Fruit fly (Drosophila melanogaster) whole organism: ENCODE results near the gene smash.

Source experiments
- CG8478 ChIP-seq: fragments of >200 bp; optimal IDR thresholded peaks from 2 replicates; lab custom pipeline; 2018; ENCODE audit warnings: inconsistent platforms
- Dll ChIP-seq: fragments of >200 bp; optimal IDR thresholded peaks from 2 replicates; lab custom pipeline; 2017
- EcR ChIP-seq, 2 experiments: fragments of >200 bp; optimal IDR thresholded peaks; 2 replicates each; lab custom pipeline; 2017; ENCODE audit warnings: missing biosample characterization in 2 of 2, missing genetic modification characterization in 2 of 2, missing genetic modification reagents in 2 of 2
- pan ChIP-seq: fragments of >200 bp; optimal IDR thresholded peaks from 2 replicates; lab custom pipeline; 2017
- psq ChIP-seq: fragments of >200 bp; optimal IDR thresholded peaks from 2 replicates; lab custom pipeline; 2017
- usp ChIP-seq: fragments of >200 bp; optimal IDR thresholded peaks from 2 replicates; lab custom pipeline; 2017; ENCODE audit warnings: missing biosample characterization, missing genetic modification characterization, mixed read lengths

The smash gene

DNA sequence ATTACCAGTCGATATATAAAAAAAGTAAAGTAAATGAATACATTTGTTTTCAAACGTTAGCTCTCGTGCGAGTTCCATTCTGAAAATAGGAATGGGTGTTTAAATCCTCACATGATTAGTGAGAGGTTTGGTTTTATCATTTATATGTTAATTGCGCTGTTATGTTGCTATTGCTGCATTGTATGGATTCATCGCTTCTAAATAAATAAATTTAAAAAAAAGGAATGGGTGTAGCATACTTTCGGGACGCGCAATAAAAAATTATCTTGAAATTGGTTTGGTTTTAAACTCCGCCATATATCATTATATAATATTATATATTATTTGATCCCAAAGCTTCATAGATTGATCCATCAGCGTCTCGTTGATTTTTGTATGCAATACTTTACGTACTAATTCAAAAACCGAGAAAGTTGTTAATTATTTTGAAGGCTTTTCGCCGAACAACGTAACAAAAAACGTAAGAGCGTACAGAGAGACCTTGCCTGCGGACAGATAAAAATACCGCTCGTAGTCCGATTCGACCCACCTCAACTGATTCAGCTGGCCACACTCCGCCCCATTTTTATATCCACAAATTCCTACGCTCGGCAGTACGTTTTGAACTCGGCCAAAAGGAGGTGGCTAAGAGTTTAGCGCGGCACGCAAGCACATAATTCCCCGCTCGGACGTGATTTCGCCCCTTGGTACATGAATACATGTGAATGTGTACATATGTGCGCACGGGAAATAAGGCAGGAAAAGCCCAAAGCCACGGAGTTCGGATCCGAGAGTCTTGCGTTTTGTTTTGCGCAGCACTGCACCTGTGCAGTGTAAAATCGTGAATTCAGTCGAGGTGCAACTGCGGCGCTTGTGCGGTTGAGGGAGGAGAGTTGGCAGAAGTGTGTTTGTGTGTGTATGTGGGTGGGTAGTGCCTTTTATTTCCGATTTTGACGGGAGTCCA lies at the start of gene smash:
TSS of gene smash (plus strand) at position 589 of the 943 bp plus-strand sequence.
- TF ChIP-seq Dll (lab: Kevin White, UChicago) (no peak), pan (lab: Kevin White, UChicago) (no peak), CG8478 (lab: Kevin White, UChicago) (no peak), usp (no peak), EcR (GFP tag; optimal IDR thresholded peaks at IDR 0.05; lab: Kevin White, UChicago) (no peak)

DNA sequence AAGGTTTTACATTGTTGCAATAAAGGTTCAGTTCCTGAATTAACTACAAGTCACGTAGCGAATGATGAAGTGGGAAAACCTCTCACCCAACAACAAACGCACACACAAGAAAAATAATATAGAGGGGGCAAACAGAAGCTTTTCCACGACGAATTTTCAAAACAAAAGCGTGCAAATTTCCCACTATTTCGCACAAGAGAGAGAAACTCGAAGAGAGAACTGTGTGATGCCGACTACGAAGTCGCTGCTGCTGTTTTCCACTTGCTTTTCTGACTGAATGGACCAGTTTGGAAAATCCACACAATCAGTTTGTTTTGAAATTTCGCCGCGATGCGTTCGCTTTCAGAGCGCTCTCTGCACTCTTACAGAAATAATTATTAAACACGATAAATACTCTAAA lies 46.8 kb upstream of the smash start, which contains the start of gene 5-HT2A:
TSS of gene 5-HT2A (plus strand) at position 301 of the 400 bp plus-strand sequence.
- TF ChIP-seq usp: no peak

DNA sequence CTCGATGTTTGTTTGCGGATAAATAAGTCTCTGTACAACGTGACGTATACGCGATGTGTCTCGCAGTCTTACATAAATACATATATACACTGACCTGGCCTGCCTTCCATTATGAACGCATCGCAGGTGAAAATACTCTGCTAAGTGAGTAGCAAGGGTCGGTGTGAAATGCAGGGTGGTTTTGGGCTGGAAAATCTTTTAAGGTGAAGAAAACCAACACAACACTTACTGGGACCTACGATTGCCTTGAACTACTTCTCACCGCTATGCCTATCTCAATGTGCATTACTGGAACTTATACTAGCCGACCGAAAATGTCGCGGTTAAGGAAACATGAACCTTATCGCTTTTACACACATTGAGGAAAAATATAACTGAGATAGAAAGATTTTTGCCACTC lies 43.2 kb upstream of the smash start:
- TF ChIP-seq CG8478 (lab: Kevin White, UChicago) (no peak), usp (no peak), Dll (lab: Kevin White, UChicago) (no peak), psq (lab: Kevin White, UChicago) (no peak), pan (lab: Kevin White, UChicago) (no peak), EcR (GFP tag; optimal IDR thresholded peaks at IDR 0.05; lab: Kevin White, UChicago) (no peak)

DNA sequence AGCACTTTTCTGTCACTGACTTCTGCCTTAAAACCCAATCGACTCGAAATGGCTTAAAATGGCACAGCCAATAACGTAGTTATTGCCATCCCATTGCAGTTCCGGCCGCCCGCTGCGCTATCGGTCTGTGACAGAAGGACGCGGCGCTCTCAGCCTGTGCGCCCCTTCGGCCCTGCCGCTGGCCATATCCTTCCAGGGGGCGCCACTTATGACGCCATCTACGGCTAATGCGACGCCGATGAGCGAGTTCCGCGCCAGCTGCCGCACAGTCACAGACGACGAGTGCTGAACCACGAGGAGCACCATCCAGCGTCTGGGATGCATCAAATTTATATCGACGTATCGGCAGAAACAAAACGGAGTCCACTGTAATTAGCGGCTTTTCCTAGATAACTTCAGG lies 26.7 kb upstream of the smash start:
- no peak for TF ChIP-seq CG8478 (lab: Kevin White, UChicago)

DNA sequence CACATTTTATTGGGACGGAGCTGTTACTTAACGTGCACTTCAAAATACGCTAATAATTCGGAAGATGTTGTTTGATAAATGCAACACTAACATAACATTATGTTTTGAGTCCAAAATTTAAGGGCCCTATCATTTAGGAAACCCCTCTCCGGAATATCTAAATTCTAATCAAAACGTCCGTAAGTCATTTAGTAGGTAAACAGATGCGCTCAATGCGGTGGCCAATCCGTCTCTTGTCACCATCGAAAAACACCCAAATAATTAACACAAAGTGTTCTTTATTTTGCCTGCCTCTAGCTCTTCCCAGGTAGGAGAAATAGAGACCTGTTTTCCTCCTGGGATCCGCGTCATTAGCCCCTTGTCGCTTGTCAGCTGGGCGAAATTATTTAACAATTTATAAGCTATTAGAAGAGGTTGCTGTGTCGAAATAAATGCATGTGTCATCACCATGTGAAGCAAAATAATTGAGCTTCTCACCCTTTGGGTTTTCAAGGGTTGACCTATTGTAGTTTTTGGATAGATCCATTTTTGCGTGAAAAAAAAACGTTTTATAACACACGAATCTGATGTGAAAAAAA lies 25.0 kb upstream of the smash start:
- TF ChIP-seq pan (lab: Kevin White, UChicago) (no peak), CG8478 (lab: Kevin White, UChicago) (no peak), EcR (GFP tag; optimal IDR thresholded peaks at IDR 0.05; lab: Kevin White, UChicago) (no peak), usp (no peak), Dll (lab: Kevin White, UChicago) (no peak), psq (lab: Kevin White, UChicago) (no peak)

DNA sequence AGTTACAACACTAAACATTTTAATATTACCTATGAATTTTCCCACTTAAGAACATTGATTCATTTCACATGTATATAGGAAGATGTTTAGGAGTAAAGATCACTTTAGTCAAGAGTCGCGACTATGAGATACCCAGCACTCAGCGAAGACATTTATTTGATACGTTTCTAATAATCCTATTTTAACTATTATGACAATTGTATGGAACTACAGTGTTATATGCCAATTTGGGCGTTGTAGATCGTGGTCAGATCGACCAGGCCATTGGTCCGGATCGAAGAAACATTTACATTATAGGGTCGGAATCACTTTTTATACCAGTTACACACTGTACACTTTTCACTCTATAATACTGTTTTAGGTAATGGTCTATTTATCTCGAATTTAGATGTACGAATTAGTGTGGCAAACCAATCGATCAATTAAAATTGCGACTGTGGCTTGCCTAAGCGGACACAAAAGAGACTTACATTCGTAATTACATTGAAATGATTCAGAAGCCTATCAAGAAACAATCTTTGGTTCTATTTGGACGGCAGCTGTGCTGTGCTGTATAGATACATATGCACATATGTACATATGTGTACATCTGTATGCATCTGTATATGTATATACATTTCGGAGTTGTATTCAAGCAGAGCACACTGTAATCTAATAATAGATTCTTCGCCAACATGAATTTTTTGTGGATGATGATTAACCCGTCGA lies 18.7 kb upstream of the smash start:
- TF ChIP-seq psq (lab: Kevin White, UChicago): no peak
- TF ChIP-seq pan (lab: Kevin White, UChicago): no peak
- no peak for TF ChIP-seq EcR (GFP tag; optimal IDR thresholded peaks at IDR 0.05; lab: Kevin White, UChicago)
- TF ChIP-seq CG8478 (lab: Kevin White, UChicago): no peak
- TF ChIP-seq Dll (lab: Kevin White, UChicago): no peak
- no peak for TF ChIP-seq usp

DNA sequence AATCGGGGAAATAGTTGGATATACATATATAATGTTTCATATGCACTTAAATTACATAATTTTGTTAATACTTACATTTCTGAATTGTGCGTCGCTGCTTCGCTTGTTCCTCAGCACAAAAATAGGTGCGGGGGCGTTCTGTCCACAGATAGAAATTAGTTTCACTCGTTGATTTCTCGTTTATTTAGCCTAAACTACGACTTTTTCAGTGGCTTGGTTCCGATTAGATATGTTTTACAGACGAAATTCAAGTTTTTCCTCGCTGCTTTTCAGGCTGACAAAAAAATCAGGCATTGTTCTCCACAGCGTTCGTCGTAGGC lies 18.2 kb upstream of the smash start:
- no peak for TF ChIP-seq psq (lab: Kevin White, UChicago)

DNA sequence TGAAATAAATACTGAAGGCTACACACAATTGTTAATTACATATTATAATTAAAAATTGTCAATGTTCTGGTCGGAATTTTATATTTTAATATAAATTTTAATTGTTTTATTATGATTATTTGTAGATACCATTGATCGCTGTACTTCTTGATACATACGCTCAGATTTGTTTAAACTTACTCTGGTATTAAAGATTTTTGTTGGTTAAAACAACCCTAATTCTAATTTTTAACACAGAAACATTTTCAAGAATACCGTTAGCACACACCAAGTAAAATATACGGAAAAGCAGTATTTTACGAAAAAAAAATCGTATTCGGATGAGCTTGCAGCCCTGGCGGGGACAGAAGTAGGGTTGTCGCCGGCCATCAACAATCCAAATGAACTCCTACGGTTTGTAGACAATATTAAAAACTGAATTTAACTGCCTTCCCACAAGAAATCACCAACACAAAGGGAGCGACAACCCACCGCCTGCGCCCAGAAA lies 17.7 kb upstream of the smash start, which contains the start of the genes CG9775, MED31 and slx1:
TSS of gene CG9775 (minus strand) at position 223 of the 487 bp plus-strand sequence.
TSS of gene MED31 (plus strand) at position 348 of the 487 bp plus-strand sequence.
TSS of gene slx1 (plus strand) at position 348 of the 487 bp plus-strand sequence.
- no peak for TF ChIP-seq EcR (GFP tag; optimal IDR thresholded peaks at IDR 0.05; lab: Kevin White, UChicago)

DNA sequence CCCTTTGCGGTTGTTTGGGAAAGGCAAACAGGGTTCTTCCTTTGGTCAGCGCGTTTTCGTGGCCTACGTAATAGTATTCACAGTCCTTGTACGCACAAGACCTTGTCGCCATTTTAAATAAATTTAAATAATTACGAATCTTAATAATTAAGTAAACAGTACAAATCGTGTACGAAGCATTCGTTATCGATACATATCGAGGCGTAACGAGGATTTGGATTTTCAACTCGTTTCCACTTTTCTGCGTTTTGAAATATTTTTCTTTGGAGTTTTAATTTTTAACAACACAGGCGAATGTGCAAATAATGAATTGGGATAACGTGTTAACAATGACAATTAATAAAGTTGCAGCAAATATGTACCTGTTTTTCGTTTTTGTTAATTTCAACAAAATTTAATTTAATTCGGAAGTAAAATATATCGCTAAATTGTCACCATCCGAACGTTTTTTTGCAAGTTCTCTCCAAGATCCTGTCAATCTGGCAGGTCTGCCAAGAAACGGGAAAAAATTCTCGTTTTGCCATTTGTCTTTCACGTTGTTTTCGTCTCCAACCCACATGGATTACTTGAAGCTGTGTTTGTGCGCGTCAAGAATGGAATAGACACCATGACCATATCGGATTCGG lies 13.8 kb upstream of the smash start, which contains the start of the genes Dlip2 and rpk:
TSS of gene Dlip2 (minus strand) at position 199 of the 626 bp plus-strand sequence.
TSS of gene rpk (plus strand) at position 525 of the 626 bp plus-strand sequence.
- TF ChIP-seq pan (lab: Kevin White, UChicago) (no peak), EcR (GFP tag; optimal IDR thresholded peaks at IDR 0.05; lab: Kevin White, UChicago) (no peak), psq (lab: Kevin White, UChicago) (no peak), usp (no peak), Dll (lab: Kevin White, UChicago) (no peak), CG8478 (lab: Kevin White, UChicago) (no peak)

DNA sequence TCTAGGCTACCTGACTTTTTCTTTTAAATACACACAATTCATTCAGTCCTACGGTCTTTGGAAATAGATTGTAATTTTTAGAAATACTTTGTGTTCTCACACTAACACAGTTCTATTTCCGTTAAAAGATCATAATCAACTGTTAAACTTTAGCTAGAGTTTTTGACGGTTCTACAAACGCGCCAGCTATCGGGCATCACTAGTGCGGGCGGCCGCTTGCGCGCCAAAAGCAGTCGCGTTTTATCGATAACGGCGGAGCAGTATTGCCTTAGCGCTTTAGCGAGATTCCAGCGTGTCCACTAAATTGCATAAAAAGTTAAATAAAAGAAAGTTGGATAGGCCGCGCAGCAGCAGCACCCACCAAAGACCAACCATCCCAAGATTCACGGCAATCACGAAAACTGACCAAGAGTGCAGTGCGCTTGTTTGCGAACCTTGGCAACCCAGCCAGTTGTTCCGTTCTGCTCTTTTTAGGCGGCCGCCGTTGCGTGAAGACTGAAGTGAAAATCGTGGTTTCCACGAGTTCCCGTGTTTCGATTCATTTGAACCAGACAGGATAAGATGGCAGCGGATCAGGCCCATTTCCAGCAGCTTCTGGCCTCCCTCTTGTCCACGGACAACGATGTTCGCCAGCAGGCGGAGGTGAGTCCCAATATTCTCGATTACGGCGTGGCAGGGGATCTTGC lies 10.1 kb upstream of the smash start, which contains the start of gene Karybeta3:
TSS of gene Karybeta3 (plus strand) at position 51 of the 686 bp plus-strand sequence.
- TF ChIP-seq CG8478 (lab: Kevin White, UChicago): no peak
- TF ChIP-seq EcR (GFP tag; optimal IDR thresholded peaks at IDR 0.05; lab: Kevin White, UChicago): no peak
- no peak for TF ChIP-seq usp
- TF ChIP-seq pan (lab: Kevin White, UChicago): no peak
- TF ChIP-seq psq (lab: Kevin White, UChicago): no peak
- no peak for TF ChIP-seq Dll (lab: Kevin White, UChicago)

DNA sequence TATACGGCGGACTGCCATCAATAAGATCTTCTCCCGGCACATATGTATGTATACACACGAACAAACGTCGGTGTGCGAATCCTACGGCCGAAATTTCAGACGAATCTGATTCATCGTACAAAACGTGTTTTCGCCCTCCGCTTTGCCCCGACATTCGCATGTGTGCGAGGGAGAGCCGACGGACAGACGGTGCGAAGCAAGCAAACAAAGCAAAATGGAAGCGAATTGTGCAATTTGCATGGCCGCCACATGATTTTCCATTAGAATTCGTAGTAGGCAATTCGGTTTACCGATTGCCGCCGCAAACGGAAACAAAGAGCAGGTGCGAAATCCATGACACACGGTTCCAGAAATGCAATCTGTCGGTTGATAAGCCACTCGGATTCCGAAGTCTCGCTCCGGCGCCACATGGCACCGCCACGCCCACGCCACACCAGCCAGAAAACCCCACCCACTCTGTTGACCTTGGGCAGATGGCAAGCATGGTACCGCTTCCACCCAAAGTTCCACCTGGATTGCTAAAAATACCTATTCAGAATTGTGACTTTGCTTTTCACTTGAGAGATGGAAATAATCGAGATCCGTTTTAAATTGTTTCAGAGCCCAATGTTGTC lies 9.4 kb upstream of the smash start:
- TF ChIP-seq CG8478 (lab: Kevin White, UChicago) (no peak), usp (no peak), pan (lab: Kevin White, UChicago) (no peak), EcR (GFP tag; optimal IDR thresholded peaks at IDR 0.05; lab: Kevin White, UChicago) (no peak), Dll (lab: Kevin White, UChicago) (no peak), psq (lab: Kevin White, UChicago) (no peak)
